Fruit fly (Drosophila melanogaster) whole organism, prepupa: ENCODE data around the gene Gr28b.

Experiments
- Blimp-1 ChIP-seq: fragments of 200-800 bp; sonication (Bioruptor generic); optimal IDR thresholded peaks from 3 replicates; lab custom pipeline; 2017; ENCODE audit warnings: missing biosample characterization, missing genetic modification characterization, mild to moderate bottlenecking, moderate library complexity, missing genetic modification reagents
- CG10631 ChIP-seq: fragments of 200-800 bp; sonication (Bioruptor generic); optimal IDR thresholded peaks from 2 replicates; lab custom pipeline; 2016; ENCODE audit warnings: missing biosample characterization, missing genetic modification characterization
- CG11294 ChIP-seq: fragments of 200-800 bp; sonication (Bioruptor generic); IDR thresholded peaks from 2 replicates; pipeline ENCODE4 v1.3.6; 2022; ENCODE audit warnings: missing biosample characterization, missing genetic modification characterization
- CG11762 ChIP-seq: fragments of 200-800 bp; sonication (Bioruptor generic); optimal IDR thresholded peaks from 3 replicates; lab custom pipeline; 2016; ENCODE audit warnings: missing biosample characterization, missing genetic modification characterization; ENCODE audit not compliant: insufficient read depth
- CG11902 ChIP-seq: fragments of 200-800 bp; sonication (Bioruptor generic); optimal IDR thresholded peaks from 3 replicates; lab custom pipeline; 2016; ENCODE audit warnings: missing biosample characterization, missing genetic modification characterization
- CG15336 ChIP-seq: fragments of 200-800 bp; sonication (Bioruptor generic); IDR thresholded peaks from 2 replicates; pipeline ENCODE4 v1.3.6; 2022; ENCODE audit warnings: missing biosample characterization, missing genetic modification characterization
- CG3032 ChIP-seq: fragments of 200-800 bp; optimal IDR thresholded peaks from 2 replicates; lab custom pipeline; 2019; ENCODE audit warnings: missing biosample characterization, mild to moderate bottlenecking, missing genetic modification characterization, moderate library complexity
- CG31627 ChIP-seq: fragments of 200-800 bp; sonication (Bioruptor generic); optimal IDR thresholded peaks from 3 replicates; lab custom pipeline; 2016; ENCODE audit warnings: missing biosample characterization, missing genetic modification characterization
- CG3919 ChIP-seq: fragments of 200-800 bp; sonication (Bioruptor generic); optimal IDR thresholded peaks from 3 replicates; lab custom pipeline; 2016; ENCODE audit warnings: missing biosample characterization, missing genetic modification characterization
- CG4318 ChIP-seq: fragments of 200-800 bp; sonication (Bioruptor generic); optimal IDR thresholded peaks from 3 replicates; lab custom pipeline; 2017; ENCODE audit warnings: missing biosample characterization, mild to moderate bottlenecking, missing genetic modification characterization
- CG6276 ChIP-seq: fragments of 200-800 bp; sonication (Bioruptor generic); optimal IDR thresholded peaks from 2 replicates; lab custom pipeline; 2017; ENCODE audit warnings: missing biosample characterization, mild to moderate bottlenecking, missing genetic modification characterization
- CG6792 ChIP-seq: fragments of 200-800 bp; sonication (Bioruptor generic); optimal IDR thresholded peaks from 3 replicates; lab custom pipeline; 2016; ENCODE audit warnings: missing biosample characterization, missing genetic modification characterization
- CG6808 ChIP-seq: fragments of 200-800 bp; sonication (Bioruptor generic); optimal IDR thresholded peaks from 3 replicates; lab custom pipeline; 2017; ENCODE audit warnings: missing biosample characterization, missing genetic modification characterization, mild to moderate bottlenecking, moderate library complexity, missing genetic modification reagents
- CG6854 ChIP-seq: fragments of 200-800 bp; sonication (Bioruptor generic); optimal IDR thresholded peaks from 2 replicates; lab custom pipeline; 2017; ENCODE audit warnings: missing biosample characterization, mild to moderate bottlenecking, missing genetic modification characterization
- CG7368 ChIP-seq: fragments of 200-800 bp; sonication (Bioruptor generic); optimal IDR thresholded peaks from 3 replicates; lab custom pipeline; 2016; ENCODE audit warnings: missing biosample characterization, missing genetic modification characterization
- CG8119 ChIP-seq: fragments of 200-800 bp; sonication (Bioruptor generic); IDR thresholded peaks from 3 replicates; pipeline ENCODE4 v1.3.6; 2022; ENCODE audit warnings: missing biosample characterization, missing genetic modification characterization
- CG8632 ChIP-seq: fragments of 200-800 bp; sonication (Bioruptor generic); optimal IDR thresholded peaks from 3 replicates; lab custom pipeline; 2016; ENCODE audit warnings: missing biosample characterization, missing genetic modification characterization
- Eip78C ChIP-seq: fragments of 200-800 bp; sonication (Bioruptor generic); peaks from one replicate; lab custom pipeline; 2016; ENCODE audit warnings: missing biosample characterization, missing genetic modification characterization
- Eip93F ChIP-seq: fragments of 200-800 bp; sonication (Bioruptor generic); optimal IDR thresholded peaks from 2 replicates; lab custom pipeline; 2016; ENCODE audit warnings: missing biosample characterization, mild to moderate bottlenecking, missing genetic modification characterization
- Ets96B ChIP-seq: fragments of 200-800 bp; optimal IDR thresholded peaks from 2 replicates; lab custom pipeline; 2019; ENCODE audit warnings: missing biosample characterization, mild to moderate bottlenecking, missing genetic modification characterization, moderate library complexity
- Hr38 ChIP-seq: sonication (Bioruptor generic); optimal IDR thresholded peaks from 2 replicates; lab custom pipeline; 2016; ENCODE audit warnings: missing biosample characterization, missing genetic modification characterization
- Lpt ChIP-seq: fragments of 200-800 bp; sonication (Bioruptor generic); optimal IDR thresholded peaks from 3 replicates; lab custom pipeline; 2016; ENCODE audit warnings: missing biosample characterization, missing genetic modification characterization
- Met ChIP-seq: fragments of 200-800 bp; sonication (Bioruptor generic); optimal IDR thresholded peaks from 3 replicates; lab custom pipeline; 2016; ENCODE audit warnings: missing biosample characterization, missing genetic modification characterization
- Smox ChIP-seq: fragments of 200-800 bp; sonication (Bioruptor generic); optimal IDR thresholded peaks from 3 replicates; lab custom pipeline; 2016; ENCODE audit warnings: missing biosample characterization, missing genetic modification characterization
- achi ChIP-seq: fragments of 200-800 bp; sonication (Bioruptor generic); optimal IDR thresholded peaks from 3 replicates; lab custom pipeline; 2016; ENCODE audit warnings: missing biosample characterization, missing genetic modification characterization
- cyc ChIP-seq: fragments of 200-800 bp; sonication (Bioruptor generic); optimal IDR thresholded peaks from 3 replicates; lab custom pipeline; 2016; ENCODE audit warnings: missing biosample characterization, missing genetic modification characterization
- dac ChIP-seq: fragments of 200-800 bp; sonication (Bioruptor generic); optimal IDR thresholded peaks from 2 replicates; lab custom pipeline; 2017; ENCODE audit warnings: missing biosample characterization, mild to moderate bottlenecking, missing genetic modification characterization
- eg ChIP-seq: fragments of 200-800 bp; sonication (Bioruptor generic); IDR thresholded peaks from 3 replicates; pipeline ENCODE4 v1.3.6; 2022; ENCODE audit warnings: missing biosample characterization, missing genetic modification characterization
- fd59A ChIP-seq: fragments of 200-800 bp; sonication (Bioruptor generic); optimal IDR thresholded peaks from 2 replicates; lab custom pipeline; 2017; ENCODE audit warnings: missing biosample characterization, mild to moderate bottlenecking, missing genetic modification characterization, missing genetic modification reagents
- salr ChIP-seq, 2 experiments: fragments of 200-800 bp; sonication (Bioruptor generic); optimal IDR thresholded peaks; 3 replicates each; lab custom pipeline; 2016 to 2018; ENCODE audit warnings: missing biosample characterization in 2 of 2, missing genetic modification characterization in 2 of 2, mild to moderate bottlenecking in 1 of 2
- spab ChIP-seq: fragments of 200-800 bp; sonication (Bioruptor generic); optimal IDR thresholded peaks from 2 replicates; lab custom pipeline; 2017; ENCODE audit warnings: missing biosample characterization, mild to moderate bottlenecking, missing genetic modification characterization, missing genetic modification reagents
- svp ChIP-seq: fragments of 200-800 bp; sonication (Bioruptor generic); peaks from one replicate; lab custom pipeline; 2016; ENCODE audit warnings: missing biosample characterization, missing genetic modification characterization
- topi ChIP-seq: fragments of 200-800 bp; sonication (Bioruptor generic); optimal IDR thresholded peaks from 3 replicates; lab custom pipeline; 2016; ENCODE audit warnings: missing biosample characterization, missing genetic modification characterization
- vri ChIP-seq: fragments of 200-800 bp; sonication (Bioruptor generic); optimal IDR thresholded peaks from 3 replicates; lab custom pipeline; 2016; ENCODE audit warnings: missing biosample characterization, mild to moderate bottlenecking, missing genetic modification characterization

The Gr28b gene

dm6 chr2L:7433337-7433956, 28.6 kb downstream of the Gr28b start, which contains the start of gene CG5958:
Gene CG5958 (minus strand): TSS chr2L:7433516.
- TF ChIP-seq achi = no peak
- TF ChIP-seq eg = no peak
- TF ChIP-seq spab (GFP tag; lab: Kevin White, UChicago) = no peak
- TF ChIP-seq vri = peak; percentile 93
- TF ChIP-seq Lpt (GFP tag; lab: Kevin White, UChicago) = no peak
- TF ChIP-seq Hr38 (GFP tag; lab: Kevin White, UChicago) = no peak
- no peak for TF ChIP-seq CG11294
- peak; percentile 84 for TF ChIP-seq Eip93F (GFP tag; lab: Kevin White, UChicago)
- TF ChIP-seq CG6808 (GFP tag; lab: Kevin White, UChicago) = no peak
- TF ChIP-seq svp (GFP tag; lab: Kevin White, UChicago) = peak; percentile 99
- no peak for TF ChIP-seq CG6854 (GFP tag; lab: Kevin White, UChicago)
- no peak for TF ChIP-seq fd59A (GFP tag; lab: Kevin White, UChicago)
- TF ChIP-seq Ets96B (tag; lab: Kevin White, UChicago) = no peak
- TF ChIP-seq Eip78C (GFP tag; lab: Kevin White, UChicago) = peak; percentile 66
- no peak for TF ChIP-seq CG31627 (GFP tag; lab: Kevin White, UChicago)
- TF ChIP-seq topi (GFP tag; lab: Kevin White, UChicago) = no peak
- TF ChIP-seq CG8632 (GFP tag; lab: Kevin White, UChicago) = no peak
- TF ChIP-seq salr (GFP tag; optimal IDR thresholded peaks at IDR 0.05; lab: Kevin White, UChicago) = no peak
- no peak for TF ChIP-seq Blimp-1 (GFP tag; lab: Kevin White, UChicago)
- no peak for TF ChIP-seq Smox (GFP tag; lab: Kevin White, UChicago)
- no peak for TF ChIP-seq CG11762 (GFP tag; lab: Kevin White, UChicago)
- TF ChIP-seq CG3919 (GFP tag; lab: Kevin White, UChicago) = peak; percentile 8

- no peak for TF ChIP-seq CG11902 (GFP tag; lab: Kevin White, UChicago)
- TF ChIP-seq svp (GFP tag; lab: Kevin White, UChicago) = peak; percentile 96
- no peak for TF ChIP-seq CG4318 (GFP tag; lab: Kevin White, UChicago)
- TF ChIP-seq CG8119 = no peak
- TF ChIP-seq CG3032 (tag; lab: Kevin White, UChicago) = no peak
- TF ChIP-seq CG6276 (GFP tag; lab: Kevin White, UChicago) = peak; percentile 25
- peak; percentile 62 for TF ChIP-seq vri
- no peak for TF ChIP-seq Eip78C (GFP tag; lab: Kevin White, UChicago)
- TF ChIP-seq, all 60 proteins: peak for 3
Measured at dm6 chr2L:7431861-7432601, 30.0 kb downstream of the Gr28b start.

- TF ChIP-seq cyc (GFP tag; lab: Kevin White, UChicago) (no peak), fd59A (GFP tag; lab: Kevin White, UChicago) (no peak), CG4318 (GFP tag; lab: Kevin White, UChicago) (no peak), CG6792 (GFP tag; lab: Kevin White, UChicago) (no peak), CG7368 (GFP tag; lab: Kevin White, UChicago) (no peak), CG11762 (GFP tag; lab: Kevin White, UChicago) (no peak), Smox (GFP tag; lab: Kevin White, UChicago) (no peak), CG8119 (no peak), CG15336 (GFP tag; lab: Robert Waterston, UW) (no peak), dac (GFP tag; lab: Kevin White, UChicago) (no peak), Met (GFP tag; lab: Kevin White, UChicago) (no peak), Lpt (GFP tag; lab: Kevin White, UChicago) (no peak), CG10631 (no peak), Hr38 (GFP tag; lab: Kevin White, UChicago) (no peak)
Measured at dm6 chr2L:7430313-7430712, 31.7 kb downstream of the Gr28b start.
